Worm (Caenorhabditis elegans) whole organism, L4/young adult: ENCODE measurements around the gene Y66A7A.7.

ENCODE experiments used
- W03F9.2 ChIP-seq: fragments of 150-350 bp; optimal IDR thresholded peaks from 2 replicates; lab custom pipeline; 2014; ENCODE audit warnings: missing biosample characterization, missing genetic modification characterization
- dao-5 ChIP-seq: sonication (generic microtip); optimal IDR thresholded peaks from 2 replicates; lab custom pipeline; 2016; ENCODE audit warnings: missing genotype, missing genetic modification characterization, moderate library complexity, missing compliant biosample characterization

DNA sequence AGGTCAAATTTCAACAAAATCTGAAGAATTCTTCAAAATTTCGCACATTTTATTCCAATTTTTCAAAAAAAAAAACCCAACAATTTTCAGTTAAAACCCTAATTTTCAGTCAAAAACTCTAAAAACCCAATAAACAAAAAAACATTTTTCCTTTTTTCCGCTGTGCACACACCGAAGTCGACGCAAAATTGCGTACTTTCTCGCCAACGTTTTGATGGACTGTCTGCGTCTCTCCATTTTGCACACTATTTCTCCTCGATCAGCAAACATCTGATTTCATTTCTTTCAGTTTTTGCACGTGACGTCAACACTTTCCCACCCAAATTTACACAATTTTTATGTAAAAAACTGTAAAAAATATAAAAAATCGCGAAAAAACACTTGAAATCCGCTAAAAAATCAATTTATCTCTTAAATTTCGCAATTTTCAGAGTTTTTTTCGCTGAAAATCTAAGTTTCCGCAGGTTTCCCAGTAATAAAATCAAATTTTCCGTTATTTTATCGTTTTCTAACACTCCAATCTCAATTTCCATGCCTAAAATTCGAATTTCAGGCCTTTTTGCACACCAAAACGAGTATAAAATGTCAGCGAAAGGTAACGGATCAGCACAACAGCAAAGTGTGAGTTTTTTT, 28.0 kb upstream of the Y66A7A.7 start, which contains the start of gene crh-1:
- peak; percentile 83 for TF ChIP-seq W03F9.2 (tag; lab: Kevin White, UChicago)
- no peak for TF ChIP-seq dao-5 (tag; lab: Kevin White, UChicago)
